Fruit fly (Drosophila melanogaster) whole organism, embryonic: Measurements from ENCODE around the gene CG34429.
A peak's percentile ranks its signal among the peaks of the same experiment; 100 is the strongest.

Experiments used
- CG10147 ChIP-seq: fragments of 200-800 bp; sonication (Bioruptor generic); optimal IDR thresholded peaks from 2 replicates; lab custom pipeline; 2019; ENCODE audit warnings: missing biosample characterization, mild to moderate bottlenecking, missing genetic modification characterization, moderate library complexity
- CG10209 ChIP-seq: fragments of 200-800 bp; sonication (Bioruptor generic); optimal IDR thresholded peaks from 3 replicates; lab custom pipeline; 2017; ENCODE audit warnings: missing biosample characterization, mild to moderate bottlenecking, missing genetic modification characterization, missing genetic modification reagents
- CG10959 ChIP-seq: fragments of 200-800 bp; sonication (Bioruptor generic); IDR thresholded peaks from 2 replicates; pipeline ENCODE4 v1.3.6; 2022; ENCODE audit warnings: missing biosample characterization, missing genetic modification characterization
- CG11456 ChIP-seq: fragments of 200-800 bp; sonication (Bioruptor generic); IDR thresholded peaks from 3 replicates; pipeline ENCODE4 v1.3.6; 2022; ENCODE audit warnings: missing biosample characterization, missing genetic modification characterization
- CG12769 ChIP-seq: fragments of 200-800 bp; sonication (Bioruptor generic); optimal IDR thresholded peaks from 2 replicates; lab custom pipeline; 2019; ENCODE audit warnings: missing biosample characterization, mild to moderate bottlenecking, missing genetic modification characterization, moderate library complexity
- CG14860 ChIP-seq: fragments of 200-800 bp; sonication (Bioruptor generic); IDR thresholded peaks from 3 replicates; pipeline ENCODE4 v1.3.6; 2022; ENCODE audit warnings: missing biosample characterization, missing genetic modification characterization; ENCODE audit not compliant: partially characterized antibody
- CG15073 ChIP-seq: fragments of 200-800 bp; sonication (Bioruptor generic); optimal IDR thresholded peaks from 2 replicates; lab custom pipeline; 2016; ENCODE audit warnings: missing biosample characterization, missing genetic modification characterization
- CG16779 ChIP-seq: fragments of 200-800 bp; sonication (Bioruptor generic); IDR thresholded peaks from 2 replicates; pipeline ENCODE4 v1.3.6; 2022; ENCODE audit warnings: missing biosample characterization, missing genetic modification characterization
- CG16815 ChIP-seq: fragments of 200-800 bp; sonication (Bioruptor generic); optimal IDR thresholded peaks from 3 replicates; lab custom pipeline; 2017; ENCODE audit warnings: missing biosample characterization, mild to moderate bottlenecking, missing genetic modification characterization
- CG1832 ChIP-seq: fragments of 200-800 bp; sonication (Bioruptor generic); optimal IDR thresholded peaks from 2 replicates; lab custom pipeline; 2017; ENCODE audit warnings: missing biosample characterization, mild to moderate bottlenecking, missing genetic modification characterization, inconsistent platforms
- CG18476 ChIP-seq: fragments of 200-800 bp; sonication (Bioruptor generic); optimal IDR thresholded peaks from 2 replicates; lab custom pipeline; 2016; ENCODE audit warnings: missing biosample characterization, mild to moderate bottlenecking, missing genetic modification characterization
- CG18764 ChIP-seq: fragments of 200-800 bp; sonication (Bioruptor generic); optimal IDR thresholded peaks from 3 replicates; lab custom pipeline; 2016; ENCODE audit warnings: missing biosample characterization, missing genetic modification characterization
- CG31224 ChIP-seq: fragments of 200-800 bp; sonication (Bioruptor generic); IDR thresholded peaks from 2 replicates; pipeline ENCODE4 v1.3.6; 2022; ENCODE audit warnings: missing biosample characterization, missing genetic modification characterization
- CG31441 ChIP-seq: fragments of 200-800 bp; sonication (Bioruptor generic); IDR thresholded peaks from 2 replicates; pipeline ENCODE4 v1.3.6; 2022; ENCODE audit warnings: missing biosample characterization, missing genetic modification characterization
- CG3163 ChIP-seq: fragments of 200-800 bp; sonication (Bioruptor generic); optimal IDR thresholded peaks from 3 replicates; lab custom pipeline; 2016; ENCODE audit warnings: missing biosample characterization, missing genetic modification characterization
- CG33557 ChIP-seq: fragments of 200-800 bp; sonication (Bioruptor generic); optimal IDR thresholded peaks from 2 replicates; lab custom pipeline; 2019; ENCODE audit warnings: missing biosample characterization, mild to moderate bottlenecking, missing genetic modification characterization, moderate library complexity
- CG3726 ChIP-seq: fragments of 200-800 bp; sonication (Bioruptor generic); IDR thresholded peaks from 3 replicates; pipeline ENCODE4, ENCODE4 v1.3.6; 2022; ENCODE audit warnings: missing biosample characterization, missing genetic modification characterization
- CG6175 ChIP-seq: fragments of 200-800 bp; sonication (Bioruptor generic); IDR thresholded peaks from 3 replicates; pipeline ENCODE4 v1.3.6; 2022; ENCODE audit warnings: missing biosample characterization, missing genetic modification characterization
- CG6854 ChIP-seq: fragments of 200-800 bp; sonication (Bioruptor generic); optimal IDR thresholded peaks from 3 replicates; lab custom pipeline; 2017; ENCODE audit warnings: missing biosample characterization, mild to moderate bottlenecking, missing genetic modification characterization
- CG9797 ChIP-seq: fragments of 200-800 bp; sonication (Bioruptor generic); optimal IDR thresholded peaks from 3 replicates; lab custom pipeline; 2018; ENCODE audit warnings: missing biosample characterization, mild to moderate bottlenecking, missing genetic modification characterization
- CHES-1-like ChIP-seq: fragments of 200-800 bp; sonication (Bioruptor generic); optimal IDR thresholded peaks from 2 replicates; lab custom pipeline; 2016; ENCODE audit warnings: missing biosample characterization, missing genetic modification characterization
- Dad ChIP-seq: fragments of 200-800 bp; sonication (Bioruptor generic); optimal IDR thresholded peaks from 3 replicates; lab custom pipeline; 2016; ENCODE audit warnings: missing biosample characterization, missing genetic modification characterization
- Deaf1 ChIP-seq: fragments of 200-800 bp; optimal IDR thresholded peaks from 3 replicates; lab custom pipeline; 2019; ENCODE audit warnings: missing biosample characterization, mild to moderate bottlenecking, missing genetic modification characterization, moderate library complexity
- Dip2 ChIP-seq: fragments of 200-800 bp; sonication (Bioruptor generic); IDR thresholded peaks from 2 replicates; pipeline ENCODE4 v1.3.6; 2022; ENCODE audit warnings: missing biosample characterization, missing genetic modification characterization
- Fer2 ChIP-seq: fragments of 200-800 bp; sonication (Bioruptor generic); optimal IDR thresholded peaks from 2 replicates; lab custom pipeline; 2018; ENCODE audit warnings: missing biosample characterization, mild to moderate bottlenecking, missing genetic modification characterization, moderate library complexity
- Fer3 ChIP-seq: fragments of 200-800 bp; sonication (Bioruptor generic); optimal IDR thresholded peaks from 2 replicates; lab custom pipeline; 2018; ENCODE audit warnings: missing biosample characterization, mild to moderate bottlenecking, missing genetic modification characterization, moderate library complexity
- HLH54F ChIP-seq: fragments of 200-800 bp; sonication (Bioruptor generic); optimal IDR thresholded peaks from 3 replicates; lab custom pipeline; 2016; ENCODE audit warnings: missing biosample characterization, missing genetic modification characterization
- Hand ChIP-seq: fragments of 200-800 bp; sonication (Bioruptor generic); optimal IDR thresholded peaks from 2 replicates; lab custom pipeline; 2017; ENCODE audit warnings: mild to moderate bottlenecking, missing biosample characterization, missing genetic modification reagents, missing genetic modification characterization
- HmgZ ChIP-seq: fragments of 200-800 bp; sonication (Bioruptor generic); optimal IDR thresholded peaks from 2 replicates; lab custom pipeline; 2018; ENCODE audit warnings: missing biosample characterization, mild to moderate bottlenecking, missing genetic modification characterization
- MESR4 ChIP-seq: fragments of 200-800 bp; sonication (Bioruptor generic); optimal IDR thresholded peaks from 2 replicates; lab custom pipeline; 2018; ENCODE audit warnings: missing biosample characterization, mild to moderate bottlenecking, missing genetic modification characterization, moderate library complexity
- Meics ChIP-seq: fragments of 200-800 bp; sonication (Bioruptor generic); optimal IDR thresholded peaks from 2 replicates; lab custom pipeline; 2017; ENCODE audit warnings: missing biosample characterization, mild to moderate bottlenecking, missing genetic modification characterization
- Mrtf ChIP-seq: fragments of 200-800 bp; sonication (Bioruptor generic); IDR thresholded peaks from 3 replicates; pipeline ENCODE4 v1.3.6; 2022; ENCODE audit warnings: missing biosample characterization, missing genetic modification characterization
- NfI ChIP-seq: fragments of 200-800 bp; sonication (Bioruptor generic); optimal IDR thresholded peaks from 3 replicates; lab custom pipeline; 2018; ENCODE audit warnings: missing biosample characterization, mild to moderate bottlenecking, missing genetic modification characterization, moderate library complexity
- Ptx1 ChIP-seq: fragments of 200-800 bp; sonication (Bioruptor generic); IDR thresholded peaks from 2 replicates; pipeline ENCODE4 v1.3.6; 2022; ENCODE audit warnings: missing biosample characterization, missing genetic modification characterization
- Six4 ChIP-seq: fragments of 200-800 bp; sonication (Bioruptor generic); optimal IDR thresholded peaks from 2 replicates; lab custom pipeline; 2016; ENCODE audit warnings: missing biosample characterization, missing genetic modification characterization
- Sry-δ ChIP-seq: fragments of 200-800 bp; sonication (Bioruptor generic); optimal IDR thresholded peaks from 2 replicates; lab custom pipeline; 2016; ENCODE audit warnings: missing biosample characterization, missing genetic modification characterization
- Taf1 ChIP-seq: fragments of 200-800 bp; sonication (Bioruptor generic); IDR thresholded peaks from 2 replicates; pipeline ENCODE4 v1.3.6; 2022; ENCODE audit warnings: missing biosample characterization, missing genetic modification characterization
- Tbp ChIP-seq: fragments of >200 bp; optimal IDR thresholded peaks from 2 replicates; lab custom pipeline; 2018; ENCODE audit warnings: missing biosample characterization, missing genetic modification characterization
- Xbp1 ChIP-seq: fragments of 200-800 bp; sonication (Bioruptor generic); optimal IDR thresholded peaks from 3 replicates; lab custom pipeline; 2016; ENCODE audit warnings: missing biosample characterization, mild to moderate bottlenecking, missing genetic modification characterization
- abd-A ChIP-seq: fragments of 200-800 bp; sonication (Bioruptor generic); optimal IDR thresholded peaks from 3 replicates; lab custom pipeline; 2019; ENCODE audit warnings: missing biosample characterization, mild to moderate bottlenecking, missing genetic modification characterization, moderate library complexity
- dimm ChIP-seq: fragments of 200-800 bp; sonication (Bioruptor generic); IDR thresholded peaks from 2 replicates; pipeline ENCODE4 v1.3.6; 2022; ENCODE audit warnings: missing biosample characterization, missing genetic modification characterization
- en ChIP-seq: fragments of 200-800 bp; sonication (Bioruptor generic); optimal IDR thresholded peaks from 2 replicates; lab custom pipeline; 2016; ENCODE audit warnings: missing biosample characterization, missing genetic modification characterization
- ftz-f1 ChIP-seq: fragments of 200-800 bp; sonication (Bioruptor generic); optimal IDR thresholded peaks from 2 replicates; lab custom pipeline; 2016; ENCODE audit warnings: missing biosample characterization, missing genetic modification characterization
- ind ChIP-seq: fragments of 200-800 bp; sonication (Bioruptor generic); optimal IDR thresholded peaks from 3 replicates; lab custom pipeline; 2016; ENCODE audit warnings: missing biosample characterization, missing genetic modification characterization
- inv ChIP-seq: fragments of 200-800 bp; sonication (Bioruptor generic); IDR thresholded peaks from 2 replicates; pipeline ENCODE4 v1.3.6; 2022; ENCODE audit warnings: missing biosample characterization, missing genetic modification characterization; ENCODE audit not compliant: partially characterized antibody
- jigr1 ChIP-seq: fragments of 200-800 bp; sonication (Bioruptor generic); IDR thresholded peaks from 3 replicates; pipeline ENCODE4 v1.3.6; 2022; ENCODE audit warnings: missing biosample characterization, missing genetic modification characterization
- ken ChIP-seq: fragments of 200-800 bp; sonication (Bioruptor generic); IDR thresholded peaks from 3 replicates; pipeline ENCODE4 v1.3.6; 2022; ENCODE audit warnings: missing biosample characterization, missing genetic modification characterization
- onecut ChIP-seq: fragments of 200-800 bp; sonication (Bioruptor generic); IDR thresholded peaks from 2 replicates; pipeline ENCODE4 v1.3.6; 2022; ENCODE audit warnings: missing biosample characterization, missing genetic modification characterization
- run ChIP-seq: fragments of 200-800 bp; sonication (Bioruptor generic); optimal IDR thresholded peaks from 3 replicates; lab custom pipeline; 2018; ENCODE audit warnings: missing biosample characterization, mild to moderate bottlenecking, missing genetic modification characterization
- stwl ChIP-seq: fragments of 200-800 bp; sonication (Bioruptor generic); optimal IDR thresholded peaks from 3 replicates; lab custom pipeline; 2018; ENCODE audit warnings: missing biosample characterization, mild to moderate bottlenecking, missing genetic modification characterization, moderate library complexity

CG34429 gene

DNA sequence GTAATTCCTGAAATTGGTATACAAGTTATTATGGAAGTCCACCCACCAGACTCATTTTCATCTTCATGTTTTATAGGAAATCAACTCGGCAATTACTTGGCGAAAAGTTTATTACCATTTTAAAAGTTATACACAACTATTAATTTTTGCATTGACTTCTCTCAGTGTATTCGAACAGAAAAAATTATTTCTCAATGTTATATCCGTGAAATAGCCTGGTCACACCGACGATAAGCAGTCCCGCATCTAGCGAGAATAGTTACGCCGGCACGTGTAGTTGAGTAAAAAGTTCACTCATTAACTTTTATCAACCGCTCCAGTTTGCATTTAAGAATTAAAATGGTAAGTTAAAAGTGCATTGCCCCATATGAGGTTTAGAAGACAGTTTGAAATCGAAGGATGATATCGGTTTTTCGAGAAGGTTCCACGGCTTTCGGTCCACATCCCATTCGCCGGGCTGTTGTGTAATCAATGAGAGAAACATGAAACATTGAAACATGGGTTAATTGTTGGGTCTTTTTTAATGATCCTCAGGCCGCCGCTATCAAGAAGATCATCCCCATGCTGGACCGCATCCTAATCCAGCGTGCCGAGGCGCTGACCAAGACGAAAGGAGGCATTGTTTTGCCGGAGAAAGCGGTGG, 46.9 kb upstream of the CG34429 start, which contains the start of gene CG11267 (continued):
- TF ChIP-seq CG14860 (GFP tag; lab: Robert Waterston, UW) (no peak), NfI (GFP tag; lab: Kevin White, UChicago) (peak; percentile 75), CG16815 (peak; percentile 48), CG18476 (GFP tag; lab: Kevin White, UChicago) (peak; percentile 72), CG1832 (GFP tag; lab: Kevin White, UChicago) (no peak), ken (GFP tag; lab: Robert Waterston, UW) (peak; percentile 88), CG31441 (GFP tag; lab: Robert Waterston, UW) (peak; percentile 79), Ptx1 (GFP tag; lab: Robert Waterston, UW) (peak; percentile 86), CHES-1-like (GFP tag; lab: Kevin White, UChicago) (peak; percentile 73), Fer3 (peak; percentile 93), ind (GFP tag; lab: Kevin White, UChicago) (peak; percentile 89), CG18764 (GFP tag; lab: Kevin White, UChicago) (peak; percentile 77), Xbp1 (GFP tag; lab: Kevin White, UChicago) (peak; percentile 84), Hand (GFP tag; lab: Kevin White, UChicago) (peak; percentile 55), CG3726 (GFP tag; lab: Robert Waterston, UW) (peak; percentile 86), CG9797 (GFP tag; lab: Kevin White, UChicago) (peak; percentile 36), Tbp (GFP tag; lab: Kevin White, UChicago) (no peak), CG16779 (peak; percentile 82), CG10147 (GFP tag; lab: Kevin White, UChicago) (peak; percentile 87), CG6175 (GFP tag; lab: Robert Waterston, UW) (peak; percentile 82), inv (GFP tag; lab: Robert Waterston, UW) (no peak), Sry-δ (peak; percentile 32), Dip2 (GFP tag; lab: Robert Waterston, UW) (peak; percentile 29; the same call in 1 of the 2 replicates), CG3163 (GFP tag; lab: Kevin White, UChicago) (peak; percentile 12), CG12769 (peak; percentile 83), abd-A (no peak), stwl (tag; lab: Kevin White, UChicago) (peak; percentile 35), en (GFP tag; lab: Kevin White, UChicago) (peak; percentile 68), Mrtf (GFP tag; lab: Robert Waterston, UW) (peak; percentile 82), Meics (peak; percentile 90), run (tag; lab: Kevin White, UChicago) (peak; percentile 43), CG33557 (GFP tag; lab: Kevin White, UChicago) (peak; percentile 45), Taf1 (peak; percentile 92), CG6854 (peak; percentile 77), Dad (GFP tag; lab: Kevin White, UChicago) (peak; percentile 39), Six4 (GFP tag; lab: Kevin White, UChicago) (peak; percentile 78), ftz-f1 (GFP tag; lab: Kevin White, UChicago) (no peak), dimm (GFP tag; lab: Robert Waterston, UW) (no peak; the same call in none of the 2 replicates), CG31224 (GFP tag; lab: Robert Waterston, UW) (peak; percentile 87), Deaf1 (tag; lab: Kevin White, UChicago) (peak; percentile 55), HmgZ (peak; percentile 70), onecut (GFP tag; lab: Robert Waterston, UW) (peak; percentile 84), CG11456 (GFP tag; lab: Robert Waterston, UW) (peak; percentile 92), CG10209 (GFP tag; lab: Kevin White, UChicago) (peak; percentile 75), MESR4 (peak; percentile 53), Fer2 (peak; percentile 88), CG15073 (GFP tag; lab: Kevin White, UChicago) (no peak), jigr1 (GFP tag; lab: Robert Waterston, UW) (peak; percentile 5; the same call in 1 of the 3 replicates), CG10959 (GFP tag; lab: Robert Waterston, UW) (peak; percentile 77), HLH54F (GFP tag; lab: Kevin White, UChicago) (peak; percentile 65)
